Fruit fly (Drosophila melanogaster): Measurements from ENCODE around the gene primo-1.

Gene primo-1

DNA sequence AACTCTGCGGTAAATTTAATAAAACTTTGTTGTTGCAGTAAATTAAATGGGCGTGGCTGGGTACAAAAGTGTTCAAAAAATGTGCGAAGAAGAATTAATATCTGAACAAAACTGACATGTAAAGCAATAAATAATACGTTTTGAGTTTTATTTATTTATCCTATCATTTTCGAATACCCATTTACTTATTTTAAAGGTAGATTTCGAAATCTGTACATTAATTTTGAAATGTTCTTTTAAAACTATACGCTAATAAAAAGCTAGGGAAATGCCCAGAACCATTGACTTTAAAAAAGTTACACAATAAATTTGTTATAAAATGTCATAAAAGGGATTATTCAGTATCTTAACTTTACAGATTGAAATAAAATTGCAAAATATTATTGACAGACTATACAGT lies at the start of gene primo-1, which contains the start of gene primo-2:
TSS of gene primo-1 (minus strand) at position 101 of the 400 bp plus-strand sequence.
TSS of gene primo-2 (minus strand) at position 101 of the 400 bp plus-strand sequence.
- no peak for TF ChIP-seq maf-S (GFP tag; optimal IDR thresholded peaks at IDR 0.05)
- no peak for TF ChIP-seq ATbp (GFP tag; optimal IDR thresholded peaks at IDR 0.05)
- TF ChIP-seq sob (GFP tag; IDR thresholded peaks at IDR 0.05): no peak
- no peak for TF ChIP-seq grn (GFP tag; optimal IDR thresholded peaks at IDR 0.05)
- no peak for TF ChIP-seq Hr3 (GFP tag; optimal IDR thresholded peaks at IDR 0.05)
- TF ChIP-seq ap (GFP tag; IDR thresholded peaks at IDR 0.05): no peak

DNA sequence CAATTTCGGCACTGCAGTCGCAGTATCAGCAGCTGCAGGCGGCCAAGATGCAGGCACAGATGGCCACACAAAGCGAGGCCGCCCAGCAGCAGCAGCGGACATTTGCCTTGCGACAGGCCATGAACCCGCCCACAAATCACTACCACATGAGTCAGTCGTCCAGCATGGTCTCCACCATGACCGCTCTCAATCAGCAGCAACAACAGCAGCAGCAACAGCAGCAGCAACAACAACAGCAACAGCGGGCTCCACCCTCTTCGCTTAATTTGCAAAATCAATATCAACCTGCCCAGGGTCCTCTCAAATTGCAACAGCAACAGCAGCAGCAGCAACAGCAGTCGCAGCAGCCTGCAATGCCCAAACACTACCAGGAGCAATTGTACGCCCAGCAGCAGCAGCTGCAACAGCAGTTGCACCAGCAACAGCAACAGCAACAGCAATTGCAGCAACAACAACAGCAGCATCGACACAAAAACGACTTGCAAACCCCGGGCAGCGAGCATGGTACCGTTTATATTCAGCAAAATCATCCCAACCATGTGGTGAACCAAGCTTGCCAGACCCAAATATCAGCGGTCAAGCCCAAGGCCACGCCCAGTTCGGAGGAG lies 34.5 kb upstream of the primo-1 start:
- TF ChIP-seq CG10959 (GFP tag; IDR thresholded peaks at IDR 0.05) (no peak), Sry-δ (GFP tag; optimal IDR thresholded peaks at IDR 0.05) (no peak), ind (GFP tag; optimal IDR thresholded peaks at IDR 0.05) (no peak), CG10979 (tag; optimal IDR thresholded peaks at IDR 0.05) (no peak), CG11723 (GFP tag; optimal IDR thresholded peaks at IDR 0.05) (no peak), CG6654 (GFP tag; optimal IDR thresholded peaks at IDR 0.05) (no peak), peb (GFP tag; IDR thresholded peaks at IDR 0.05) (no peak), CrebB (tag; optimal IDR thresholded peaks at IDR 0.05) (no peak)

DNA sequence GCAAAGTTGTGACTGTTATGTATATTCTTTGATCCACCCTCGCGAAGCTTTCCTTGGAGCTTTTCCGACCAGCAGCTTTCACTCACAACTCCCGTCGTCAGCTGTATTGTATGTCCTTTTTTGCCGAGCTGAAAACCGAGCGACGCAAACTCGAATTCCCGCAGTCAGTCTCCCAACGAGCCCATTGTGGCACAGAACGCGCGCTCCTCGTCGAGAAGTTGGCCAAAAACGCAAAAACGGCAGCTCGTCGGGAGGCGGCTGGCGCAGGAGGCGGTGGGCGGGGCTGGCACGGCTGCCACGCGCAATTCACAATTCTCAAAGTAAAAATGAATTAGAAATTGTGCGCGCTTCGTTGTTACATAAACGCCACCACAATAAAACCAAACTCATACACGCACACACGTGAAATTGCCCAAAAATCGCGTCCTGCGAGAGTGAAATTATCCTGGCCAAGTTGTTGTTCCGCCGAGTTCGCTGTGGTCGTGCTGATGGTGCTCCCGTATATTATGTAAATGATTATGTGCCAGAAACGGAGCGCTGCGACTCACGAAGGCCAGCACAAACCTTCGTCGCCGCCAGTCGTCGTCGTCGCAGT lies 23.8 kb upstream of the primo-1 start:
- 0 out of 2 replicates have a peak, but pooled peaks have one; percentile 23 for TF ChIP-seq Rfx (GFP tag; IDR thresholded peaks at IDR 0.05)
- TF ChIP-seq tx (GFP tag; optimal IDR thresholded peaks at IDR 0.05): no peak
- TF ChIP-seq Xrp1 (GFP tag; IDR thresholded peaks at IDR 0.05): no peak
- TF ChIP-seq CG9797 (GFP tag; optimal IDR thresholded peaks at IDR 0.05): no peak
- TF ChIP-seq abd-A (tag; optimal IDR thresholded peaks at IDR 0.05): peak; percentile 17
- no peak for TF ChIP-seq amos (GFP tag; IDR thresholded peaks at IDR 0.05; ENCODE audit: partially characterized antibody)
- no peak for TF ChIP-seq Nf-YA (GFP tag; IDR thresholded peaks at IDR 0.05)
- TF ChIP-seq pzg (GFP tag; optimal IDR thresholded peaks at IDR 0.05): no peak
- no peak for TF ChIP-seq CG3407 (GFP tag; optimal IDR thresholded peaks at IDR 0.05)
- no peak for TF ChIP-seq CG17802 (tag; optimal IDR thresholded peaks at IDR 0.05)
- no peak for TF ChIP-seq lola (GFP tag; optimal IDR thresholded peaks at IDR 0.05)
- TF ChIP-seq crol (GFP tag; IDR thresholded peaks at IDR 0.05): no peak
- TF ChIP-seq ase (GFP tag; IDR thresholded peaks at IDR 0.05): no peak
- TF ChIP-seq ewg (GFP tag; optimal IDR thresholded peaks at IDR 0.05): peak; percentile 36
- TF ChIP-seq CG17612 (GFP tag; IDR thresholded peaks at IDR 0.05): no peak
- TF ChIP-seq Six4 (GFP tag; optimal IDR thresholded peaks at IDR 0.05): no peak
- peak; percentile 16 for TF ChIP-seq Jarid2 (GFP tag; optimal IDR thresholded peaks at IDR 0.05)
- no peak for TF ChIP-seq Hsf (GFP tag; optimal IDR thresholded peaks at IDR 0.05)
- TF ChIP-seq CG1602 (GFP tag; optimal IDR thresholded peaks at IDR 0.05): no peak
- no peak for TF ChIP-seq CG3281 (GFP tag; optimal IDR thresholded peaks at IDR 0.05)
- TF ChIP-seq Deaf1 (tag; optimal IDR thresholded peaks at IDR 0.05): peak; percentile 91
- TF ChIP-seq ssp (GFP tag; IDR thresholded peaks at IDR 0.05): no peak
- TF ChIP-seq CkIIα-i1 (GFP tag; IDR thresholded peaks at IDR 0.05): no peak
- no peak for TF ChIP-seq fru (optimal IDR thresholded peaks at IDR 0.05)
- TF ChIP-seq C15 (GFP tag; IDR thresholded peaks at IDR 0.05): 0 out of 3 replicates have a peak, but pooled peaks have one; percentile 12
- TF ChIP-seq eyg (GFP tag; optimal IDR thresholded peaks at IDR 0.05): no peak
- no peak for TF ChIP-seq mirr (GFP tag; optimal IDR thresholded peaks at IDR 0.05)
- no peak for TF ChIP-seq Tbp (GFP tag; optimal IDR thresholded peaks at IDR 0.05)
- TF ChIP-seq TFAM (GFP tag; optimal IDR thresholded peaks at IDR 0.05): no peak
- no peak for TF ChIP-seq CG8359 (GFP tag; optimal IDR thresholded peaks at IDR 0.05; ENCODE audit: borderline replicate concordance)
- no peak for TF ChIP-seq CG3838 (GFP tag; optimal IDR thresholded peaks at IDR 0.05)
- TF ChIP-seq Dip3 (GFP tag; optimal IDR thresholded peaks at IDR 0.05): no peak
- peak; percentile 68 for TF ChIP-seq CG18476 (GFP tag; optimal IDR thresholded peaks at IDR 0.05)
- TF ChIP-seq CG13775 (GFP tag; optimal IDR thresholded peaks at IDR 0.05): no peak
